Fruit fly (Drosophila melanogaster): ENCODE results near the gene NimC4.

Gene NimC4

dm6 chr2L:14012304-14013054 lies 34.9 kb upstream of the NimC4 start, which contains the start of gene bgm (continued):
- TF ChIP-seq CG11093 (GFP tag; IDR thresholded peaks at IDR 0.05) = no peak
- no peak for TF ChIP-seq so (GFP tag; IDR thresholded peaks at IDR 0.05)
- no peak for TF ChIP-seq Atf-2 (GFP tag; optimal IDR thresholded peaks at IDR 0.05)
- no peak for TF ChIP-seq CG5245 (GFP tag; optimal IDR thresholded peaks at IDR 0.05)
- TF ChIP-seq pzg (GFP tag; optimal IDR thresholded peaks at IDR 0.05) = no peak
- TF ChIP-seq onecut (GFP tag; IDR thresholded peaks at IDR 0.05) = peak; percentile 63; the same call in 1 of the 2 replicates
- no peak for TF ChIP-seq CG32532 (GFP tag; IDR thresholded peaks at IDR 0.05)
- no peak for TF ChIP-seq schlank (tag; optimal IDR thresholded peaks at IDR 0.05)
- TF ChIP-seq CG6654 (GFP tag; optimal IDR thresholded peaks at IDR 0.05) = no peak
- TF ChIP-seq CG17829 (tag; optimal IDR thresholded peaks at IDR 0.05) = no peak
- no peak for TF ChIP-seq CG12769 (tag; optimal IDR thresholded peaks at IDR 0.05)
- TF ChIP-seq CG6254 (GFP tag; optimal IDR thresholded peaks at IDR 0.05) = no peak
- no peak for TF ChIP-seq slp2 (GFP tag; optimal IDR thresholded peaks at IDR 0.05)
- TF ChIP-seq PHDP (tag; optimal IDR thresholded peaks at IDR 0.05) = no peak
- TF ChIP-seq CG9932 (GFP tag; IDR thresholded peaks at IDR 0.05) = no peak
- TF ChIP-seq sna (GFP tag; IDR thresholded peaks at IDR 0.05; ENCODE audit: partially characterized antibody) = no peak
- no peak for TF ChIP-seq CG8359 (GFP tag; optimal IDR thresholded peaks at IDR 0.05; ENCODE audit: borderline replicate concordance)
- TF ChIP-seq Awh (GFP tag; IDR thresholded peaks at IDR 0.05) = no peak
- no peak for TF ChIP-seq salm (tag; optimal IDR thresholded peaks at IDR 0.05)
- no peak for TF ChIP-seq CG33213 (GFP tag; optimal IDR thresholded peaks at IDR 0.05)
- 0 out of 2 replicates have a peak, but pooled peaks have one; percentile 20 for TF ChIP-seq Xrp1 (GFP tag; IDR thresholded peaks at IDR 0.05)
- TF ChIP-seq shn (GFP tag; optimal IDR thresholded peaks at IDR 0.05) = no peak
- TF ChIP-seq CG11456 (GFP tag; IDR thresholded peaks at IDR 0.05) = no peak
- peak; percentile 84 for TF ChIP-seq exex (tag; optimal IDR thresholded peaks at IDR 0.05)
- TF ChIP-seq Xbp1 (GFP tag; optimal IDR thresholded peaks at IDR 0.05) = no peak
- no peak for TF ChIP-seq hth (optimal IDR thresholded peaks at IDR 0.05)

- TF ChIP-seq CG34376 (GFP tag; optimal IDR thresholded peaks at IDR 0.05) (peak; percentile 95), oc (tag; optimal IDR thresholded peaks at IDR 0.05) (no peak), crc (GFP tag; optimal IDR thresholded peaks at IDR 0.05) (no peak), ERR (GFP tag; optimal IDR thresholded peaks at IDR 0.05) (peak; percentile 19), CG12236 (GFP tag; optimal IDR thresholded peaks at IDR 0.05) (no peak), CG3838 (GFP tag; optimal IDR thresholded peaks at IDR 0.05) (no peak), CG12299 (tag; optimal IDR thresholded peaks at IDR 0.05) (no peak), Hmr (GFP tag; optimal IDR thresholded peaks at IDR 0.05) (peak; percentile 34), so (GFP tag; IDR thresholded peaks at IDR 0.05) (peak; percentile 57; the same call in 1 of the 3 replicates), Mes4 (GFP tag; optimal IDR thresholded peaks at IDR 0.05) (no peak), Trl (optimal IDR thresholded peaks at IDR 0.05) (no peak), Trl (GFP tag; optimal IDR thresholded peaks at IDR 0.05) (no peak), al (GFP tag; IDR thresholded peaks at IDR 0.05) (0 out of 2 replicates have a peak, but pooled peaks have one; percentile 21), CG34422 (GFP tag; IDR thresholded peaks at IDR 0.05) (0 out of 3 replicates have a peak, but pooled peaks have one; percentile 9), Ets65A (GFP tag) (peak; percentile 59), Vsx1 (GFP tag; optimal IDR thresholded peaks at IDR 0.05) (peak; percentile 11), CG12769 (tag; optimal IDR thresholded peaks at IDR 0.05) (peak; percentile 78), CG3281 (GFP tag; optimal IDR thresholded peaks at IDR 0.05) (peak; percentile 22), grn (GFP tag; optimal IDR thresholded peaks at IDR 0.05) (peak; percentile 98), caup (GFP tag; optimal IDR thresholded peaks at IDR 0.05; ENCODE audit: severe bottlenecking) (peak; percentile 51), Hr3 (GFP tag; optimal IDR thresholded peaks at IDR 0.05) (no peak), amos (GFP tag; IDR thresholded peaks at IDR 0.05; ENCODE audit: partially characterized antibody) (peak; percentile 30; the same call in 1 of the 2 replicates), exex (tag; optimal IDR thresholded peaks at IDR 0.05) (peak; percentile 98), twi (tag; optimal IDR thresholded peaks at IDR 0.05) (no peak), CG1792 (GFP tag; optimal IDR thresholded peaks at IDR 0.05) (no peak), CG11093 (GFP tag; IDR thresholded peaks at IDR 0.05) (0 out of 3 replicates have a peak, but pooled peaks have one; percentile 20), rib (GFP tag; IDR thresholded peaks at IDR 0.05) (peak; percentile 52; the same call in 1 of the 2 replicates), CG14441 (GFP tag; IDR thresholded peaks at IDR 0.05) (0 out of 2 replicates have a peak, but pooled peaks have one; percentile 7)
Observed at dm6 chr2L:14013478-14013877, 33.9 kb upstream of the NimC4 start.
